Worm (Caenorhabditis elegans) whole organism, late embryonic: Measurements from ENCODE around the gene fbxb-92.

Source experiments
- F13H6.1 ChIP-seq: sonication (generic microtip); optimal IDR thresholded peaks from 2 replicates; lab custom pipeline; 2016; ENCODE audit warnings: missing genetic modification characterization, missing compliant biosample characterization
- Y22D7AL.16 ChIP-seq: sonication (generic microtip); optimal IDR thresholded peaks from 2 replicates; lab custom pipeline; 2016; ENCODE audit warnings: missing genetic modification characterization, missing compliant biosample characterization
- ahr-1 ChIP-seq: sonication (generic microtip); optimal IDR thresholded peaks from 2 replicates; lab custom pipeline; 2016; ENCODE audit warnings: missing genetic modification characterization, missing compliant biosample characterization
- ama-1 ChIP-seq: fragments of 150-350 bp; optimal IDR thresholded peaks from 2 replicates; lab custom pipeline; 2014
- ceh-19 ChIP-seq: fragments of 200-800 bp; sonication (Bioruptor generic); optimal IDR thresholded peaks from 2 replicates; lab custom pipeline; 2018; ENCODE audit warnings: mild to moderate bottlenecking, missing genetic modification characterization, missing compliant biosample characterization
- ceh-22 ChIP-seq: sonication (generic microtip); optimal IDR thresholded peaks from 2 replicates; lab custom pipeline; 2017; ENCODE audit warnings: missing biosample characterization, missing genetic modification characterization
- ceh-30 ChIP-seq: fragments of 150-350 bp; optimal IDR thresholded peaks from 2 replicates; lab custom pipeline; 2014; ENCODE audit warnings: missing biosample characterization, missing genetic modification characterization
- ceh-31 ChIP-seq: sonication (generic microtip); optimal IDR thresholded peaks from 2 replicates; lab custom pipeline; 2016; ENCODE audit warnings: missing genetic modification characterization, missing compliant biosample characterization
- che-1 ChIP-seq: sonication (generic microtip); optimal IDR thresholded peaks from 2 replicates; lab custom pipeline; 2016; ENCODE audit warnings: mild to moderate bottlenecking, missing genetic modification characterization, missing compliant biosample characterization
- elt-4 ChIP-seq: sonication (generic microtip); optimal IDR thresholded peaks from 2 replicates; lab custom pipeline; 2016; ENCODE audit warnings: missing genetic modification characterization, missing compliant biosample characterization
- ets-4 ChIP-seq: sonication (generic microtip); optimal IDR thresholded peaks from 2 replicates; lab custom pipeline; 2016; ENCODE audit warnings: missing genetic modification characterization, missing compliant biosample characterization
- fax-1 ChIP-seq: sonication (generic microtip); optimal IDR thresholded peaks from 2 replicates; lab custom pipeline; 2016; ENCODE audit warnings: missing genotype, missing genetic modification characterization, missing compliant biosample characterization
- fkh-10 ChIP-seq: fragments of 150-350 bp; optimal IDR thresholded peaks from 2 replicates; lab custom pipeline; 2014; ENCODE audit warnings: missing biosample characterization, missing genetic modification reagents, missing genetic modification characterization
- fkh-6 ChIP-seq: sonication (generic microtip); optimal IDR thresholded peaks from 2 replicates; lab custom pipeline; 2016; ENCODE audit warnings: missing genetic modification characterization, missing compliant biosample characterization
- gmeb-2 ChIP-seq: sonication (generic microtip); optimal IDR thresholded peaks from 2 replicates; lab custom pipeline; 2016; ENCODE audit warnings: missing genetic modification characterization, inconsistent platforms, missing compliant biosample characterization
- hlh-13 ChIP-seq: fragments of 200-800 bp; sonication (Bioruptor generic); optimal IDR thresholded peaks from 2 replicates; lab custom pipeline; 2018; ENCODE audit warnings: mild to moderate bottlenecking, missing genetic modification characterization, missing compliant biosample characterization
- hlh-30 ChIP-seq: sonication (generic microtip); optimal IDR thresholded peaks from 2 replicates; lab custom pipeline; 2017; ENCODE audit warnings: antibody characterized with exemption, missing genetic modification characterization, missing compliant biosample characterization; ENCODE audit not compliant: insufficient read depth
- hlh-8 ChIP-seq: sonication (generic microtip); optimal IDR thresholded peaks from 2 replicates; lab custom pipeline; 2016; ENCODE audit warnings: missing genotype, missing genetic modification characterization, missing compliant biosample characterization
- lim-6 ChIP-seq: sonication (generic microtip); optimal IDR thresholded peaks from 2 replicates; lab custom pipeline; 2016; ENCODE audit warnings: missing genetic modification characterization, missing compliant biosample characterization
- mec-3 ChIP-seq: sonication (generic microtip); optimal IDR thresholded peaks from 2 replicates; lab custom pipeline; 2016; ENCODE audit warnings: borderline replicate concordance, missing genetic modification characterization, missing compliant biosample characterization
- nfya-1 ChIP-seq: sonication (generic microtip); optimal IDR thresholded peaks from 2 replicates; lab custom pipeline; 2017; ENCODE audit warnings: missing genetic modification characterization, mild to moderate bottlenecking, missing compliant biosample characterization, antibody characterized with exemption, moderate library complexity
- nhr-11 ChIP-seq: fragments of 150-350 bp; optimal IDR thresholded peaks from 2 replicates; lab custom pipeline; 2014; ENCODE audit warnings: missing biosample characterization, missing genetic modification characterization
- nhr-232 ChIP-seq: sonication (generic microtip); optimal IDR thresholded peaks from 2 replicates; lab custom pipeline; 2016; ENCODE audit warnings: missing genetic modification characterization, missing compliant biosample characterization
- npax-4 ChIP-seq: sonication (generic microtip); optimal IDR thresholded peaks from 2 replicates; lab custom pipeline; 2016; ENCODE audit warnings: missing genetic modification characterization, missing compliant biosample characterization
- odd-2 ChIP-seq: sonication (generic microtip); optimal IDR thresholded peaks from 2 replicates; lab custom pipeline; 2017; ENCODE audit warnings: antibody characterized with exemption, mild to moderate bottlenecking, missing genetic modification characterization, missing compliant biosample characterization
- pat-9 ChIP-seq: fragments of 200-800 bp; sonication (Bioruptor generic); optimal IDR thresholded peaks from 2 replicates; lab custom pipeline; 2018; ENCODE audit warnings: mild to moderate bottlenecking, missing genetic modification characterization, moderate library complexity, missing compliant biosample characterization
- pax-1 ChIP-seq: fragments of 150-350 bp; optimal IDR thresholded peaks from 2 replicates; lab custom pipeline; 2014; ENCODE audit warnings: missing biosample characterization, missing genetic modification characterization
- pha-2 ChIP-seq: sonication (generic microtip); optimal IDR thresholded peaks from 2 replicates; lab custom pipeline; 2017; ENCODE audit warnings: mild to moderate bottlenecking, missing genetic modification characterization, missing compliant biosample characterization
- pha-4 ChIP-seq: fragments of 150-350 bp; optimal IDR thresholded peaks from 2 replicates; lab custom pipeline; 2018; ENCODE audit warnings: missing biosample characterization, missing genetic modification reagents, missing genetic modification characterization
- pqm-1 ChIP-seq: sonication (generic microtip); optimal IDR thresholded peaks from 2 replicates; lab custom pipeline; 2016; ENCODE audit warnings: missing genetic modification characterization, missing compliant biosample characterization
- rnt-1 ChIP-seq: sonication (generic microtip); optimal IDR thresholded peaks from 2 replicates; lab custom pipeline; 2016; ENCODE audit warnings: missing genetic modification characterization, missing compliant biosample characterization
- sdc-2 ChIP-seq: sonication (generic microtip); optimal IDR thresholded peaks from 2 replicates; lab custom pipeline; 2016; ENCODE audit warnings: missing genotype, missing genetic modification characterization, missing compliant biosample characterization
- sox-2 ChIP-seq: fragments of 200-800 bp; sonication (Bioruptor generic); IDR thresholded peaks from 2 replicates; pipeline ENCODE4 v1.3.6; 2022; ENCODE audit warnings: missing genetic modification reagents, missing genetic modification characterization, missing compliant biosample characterization
- syd-9 ChIP-seq: sonication (generic microtip); optimal IDR thresholded peaks from 2 replicates; lab custom pipeline; 2016; ENCODE audit warnings: mild to moderate bottlenecking, missing genetic modification characterization, moderate library complexity, missing compliant biosample characterization

The fbxb-92 gene

DNA sequence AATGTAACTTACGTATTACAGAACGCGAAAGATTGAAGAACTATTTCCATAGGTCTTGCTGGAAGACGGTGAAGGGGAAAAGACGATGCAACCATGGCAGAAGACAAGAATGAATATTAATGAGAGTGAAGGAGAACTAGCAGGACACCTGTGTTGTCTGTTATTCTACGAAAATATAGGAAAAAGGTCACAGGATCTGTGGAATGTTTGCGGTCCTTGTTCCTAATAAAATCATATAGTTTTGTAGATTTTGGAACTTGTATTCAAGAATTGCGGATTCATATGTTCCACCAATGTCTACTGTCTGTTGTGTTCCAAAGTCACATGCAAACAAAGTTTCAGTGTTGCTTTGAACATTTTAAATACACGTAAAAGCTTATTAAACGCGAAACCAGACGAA lies 4.9 kb upstream of the fbxb-92 start, which contains the start of gene sdz-11:
sdz-11 (minus strand) TSS at position 101 of the 400 bp plus-strand sequence.
- no peak for TF ChIP-seq pha-4
- TF ChIP-seq Y22D7AL.16 (tag; lab: Kevin White, UChicago): no peak
- no peak for TF ChIP-seq pax-1 (tag; lab: Kevin White, UChicago)
- no peak for TF ChIP-seq fax-1 (tag; lab: Kevin White, UChicago)
- no peak for TF ChIP-seq pqm-1 (tag; lab: Kevin White, UChicago)

DNA sequence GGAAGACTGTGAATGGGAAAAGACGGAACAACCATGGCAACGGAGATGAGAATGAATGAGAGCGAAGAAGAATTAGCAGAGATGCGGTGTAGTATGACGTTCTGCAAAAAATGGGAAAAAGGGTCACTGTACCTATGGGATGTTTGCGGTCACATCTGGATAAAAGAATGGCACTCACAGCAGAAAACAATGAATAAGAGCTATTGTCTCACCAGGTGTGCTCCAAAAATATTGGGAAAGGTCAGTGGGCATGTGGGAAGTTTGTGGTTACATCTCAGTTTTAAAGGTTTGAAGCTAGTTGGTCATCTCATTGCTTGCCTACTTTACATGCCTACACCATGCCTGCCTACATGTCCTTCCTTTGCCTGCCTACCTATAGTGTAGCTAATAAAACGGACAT lies 3.4 kb upstream of the fbxb-92 start, which contains the start of gene fbxb-91:
fbxb-91 (minus strand) TSS at position 101 of the 400 bp plus-strand sequence.
- no peak for TF ChIP-seq nhr-11 (tag; lab: Kevin White, UChicago)
- no peak for TF ChIP-seq F13H6.1
- no peak for TF ChIP-seq ceh-30 (tag; lab: Kevin White, UChicago)
- no peak for TF ChIP-seq nhr-232 (tag; lab: Kevin White, UChicago)
- no peak for TF ChIP-seq fkh-10 (GFP tag; lab: Kevin White, UChicago)
- TF ChIP-seq sox-2 (GFP tag; lab: Robert Waterston, UW): no peak
- no peak for TF ChIP-seq che-1 (tag; lab: Kevin White, UChicago)
- TF ChIP-seq lim-6 (tag; lab: Kevin White, UChicago): no peak
- TF ChIP-seq syd-9 (tag; lab: Kevin White, UChicago): no peak

DNA sequence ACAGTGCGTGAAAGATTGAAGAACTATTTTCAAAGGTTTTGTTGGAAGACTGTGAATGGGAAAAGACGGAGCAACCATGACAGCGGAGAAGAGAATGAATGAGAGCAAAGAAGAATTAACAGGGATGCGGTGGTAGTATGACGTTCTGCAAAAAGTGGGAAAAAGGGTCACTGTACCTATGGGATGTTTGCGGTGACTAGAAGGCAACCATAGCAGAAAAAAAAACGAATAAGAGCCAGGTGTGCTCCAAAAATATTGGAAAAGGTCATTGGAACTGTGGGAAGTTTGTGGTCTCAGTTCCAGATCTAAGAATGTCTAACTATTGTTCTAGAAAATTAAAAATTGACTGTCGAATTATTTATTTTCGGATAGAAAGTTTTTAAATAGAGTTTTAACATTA lies 1.4 kb upstream of the fbxb-92 start, which contains the start of gene fbxb-90:
fbxb-90 (minus strand) TSS at position 101 of the 400 bp plus-strand sequence.
- TF ChIP-seq ceh-30 (tag; lab: Kevin White, UChicago) (no peak), ets-4 (tag; lab: Kevin White, UChicago) (no peak), ahr-1 (no peak), elt-4 (tag; lab: Kevin White, UChicago) (no peak), ceh-31 (tag; lab: Kevin White, UChicago) (no peak)

DNA sequence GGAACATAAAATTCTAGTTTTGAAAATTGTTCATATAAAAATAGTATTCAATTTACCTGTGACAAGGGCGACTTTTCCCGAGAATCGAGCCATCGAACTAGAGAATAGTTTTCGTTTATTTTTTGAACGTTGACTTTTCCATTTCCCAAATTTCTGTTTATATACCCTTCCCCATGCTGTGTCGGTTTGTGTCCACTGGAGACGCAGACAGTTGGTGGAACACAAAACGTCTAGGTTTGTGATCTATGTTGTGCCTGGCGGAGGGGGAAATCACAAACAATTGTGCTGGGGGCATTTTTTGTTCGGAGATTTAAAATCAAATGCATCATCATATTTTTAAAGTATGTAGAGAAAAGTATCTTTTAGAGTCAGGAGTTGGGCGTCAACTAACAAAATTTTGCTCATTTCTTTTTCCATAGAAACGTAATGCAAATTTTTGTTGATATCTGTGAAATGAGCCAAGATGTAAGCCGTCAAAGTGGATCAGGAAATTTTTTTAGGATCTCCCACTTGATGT lies 3.6 kb downstream of the fbxb-92 start, which contains the start of gene nta-1:
nta-1 (minus strand) TSS at position 131 of the 517 bp plus-strand sequence.
- TF ChIP-seq pqm-1 (tag; lab: Kevin White, UChicago) (no peak), elt-4 (tag; lab: Kevin White, UChicago) (no peak), che-1 (tag; lab: Kevin White, UChicago) (no peak), gmeb-2 (tag; lab: Kevin White, UChicago) (no peak), ceh-30 (tag; lab: Kevin White, UChicago) (no peak), nhr-11 (tag; lab: Kevin White, UChicago) (no peak), sox-2 (GFP tag; lab: Robert Waterston, UW) (no peak), fkh-6 (no peak), nhr-232 (tag; lab: Kevin White, UChicago) (no peak), hlh-13 (no peak), rnt-1 (tag; lab: Kevin White, UChicago) (no peak), ama-1 (lab: Kevin White, UChicago) (no peak), mec-3 (tag; lab: Kevin White, UChicago) (no peak), ceh-22 (tag; lab: Kevin White, UChicago) (no peak)
- TF ChIP-seq, all 69 proteins: peak for 0

DNA sequence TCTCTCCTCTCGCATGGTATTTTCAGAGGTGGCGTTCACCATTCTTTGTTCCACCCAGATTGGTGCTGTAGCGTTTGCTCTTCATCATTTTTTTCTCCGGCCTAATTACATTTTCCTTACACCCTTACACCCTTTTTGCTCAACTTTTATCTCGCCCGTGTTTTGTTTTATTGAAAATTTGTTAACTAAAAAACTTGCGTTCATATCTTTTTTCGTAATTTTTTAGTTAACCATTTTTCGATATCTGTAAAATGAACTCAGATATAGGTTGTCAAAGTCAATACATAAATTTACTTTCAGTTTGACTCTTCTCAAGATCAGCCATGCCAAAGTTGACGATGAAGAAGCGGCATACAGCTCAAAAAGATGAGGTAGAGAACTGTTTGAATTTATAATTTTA lies 5.7 kb downstream of the fbxb-92 start, which contains the start of gene F12E12.1:
F12E12.1 (plus strand) TSS at position 301 of the 400 bp plus-strand sequence.
- TF ChIP-seq ama-1 (lab: Kevin White, UChicago): no peak
- TF ChIP-seq npax-4: no peak
- no peak for TF ChIP-seq ceh-19
- no peak for TF ChIP-seq odd-2 (tag; lab: Kevin White, UChicago)
- TF ChIP-seq hlh-13: no peak
- TF ChIP-seq pha-4: no peak
- TF ChIP-seq nhr-11 (tag; lab: Kevin White, UChicago): no peak
- no peak for TF ChIP-seq hlh-30 (tag; lab: Kevin White, UChicago)
- no peak for TF ChIP-seq elt-4 (tag; lab: Kevin White, UChicago)
- TF ChIP-seq sdc-2 (tag; lab: Kevin White, UChicago): no peak
- no peak for TF ChIP-seq pha-2 (tag; lab: Kevin White, UChicago)
- TF ChIP-seq hlh-8 (tag; lab: Kevin White, UChicago): no peak
- TF ChIP-seq ceh-30 (tag; lab: Kevin White, UChicago): no peak
- TF ChIP-seq nfya-1 (tag; lab: Kevin White, UChicago): no peak
- TF ChIP-seq pat-9: no peak
- TF ChIP-seq gmeb-2 (tag; lab: Kevin White, UChicago): no peak
- TF ChIP-seq, all 69 proteins: peak for 0
